Worm (Caenorhabditis elegans): Measurements from ENCODE around the gene F53B3.5.

DNA sequence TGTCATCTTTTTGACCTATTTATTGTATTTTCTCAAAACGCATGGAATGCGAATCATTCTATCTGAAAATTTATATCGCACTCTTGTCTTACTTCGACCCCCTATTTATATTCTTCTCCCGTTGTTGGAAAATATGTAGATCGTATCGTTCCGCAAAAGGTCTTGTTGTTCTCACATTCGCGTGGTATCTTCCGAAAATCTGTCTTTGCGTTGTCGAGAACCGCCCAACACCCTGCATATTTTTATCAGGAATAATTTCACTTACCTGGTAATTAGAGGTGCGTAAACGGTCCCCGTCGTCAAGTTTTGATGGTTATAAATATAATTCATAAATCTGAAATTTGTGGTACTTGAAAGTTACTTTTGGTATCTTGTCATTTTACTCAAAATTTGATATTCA is 23.5 kb upstream of the F53B3.5 start:
- TF ChIP-seq ztf-4 (tag; optimal IDR thresholded peaks at IDR 0.05) (no peak), lin-15B (tag; optimal IDR thresholded peaks at IDR 0.05) (no peak), nhr-23 (tag; optimal IDR thresholded peaks at IDR 0.05) (no peak), tbx-2 (tag; optimal IDR thresholded peaks at IDR 0.05) (no peak), mdl-1 (tag; optimal IDR thresholded peaks at IDR 0.05) (no peak), ZK546.5 (tag; optimal IDR thresholded peaks at IDR 0.05) (no peak), nhr-237 (tag; optimal IDR thresholded peaks at IDR 0.05) (no peak), nhr-12 (tag; optimal IDR thresholded peaks at IDR 0.05) (no peak), R02D3.7 (tag; optimal IDR thresholded peaks at IDR 0.05) (no peak), nhr-77 (tag; optimal IDR thresholded peaks at IDR 0.05) (no peak), elt-3 (tag; optimal IDR thresholded peaks at IDR 0.05) (no peak)
